Worm (Caenorhabditis elegans) whole organism, L1 larva: Measurements from ENCODE around the gene C39D10.7.

Experiments
- ceh-8 ChIP-seq: fragments of 200-800 bp; sonication (Bioruptor generic); optimal IDR thresholded peaks from 2 replicates; lab custom pipeline; 2018; ENCODE audit warnings: mild to moderate bottlenecking, missing genetic modification characterization, moderate library complexity, missing compliant biosample characterization
- ceh-82 ChIP-seq, 3 experiments: fragments of 150-350 bp in 1 of 3; sonication (generic microtip) in 2 of 3; optimal IDR thresholded peaks; 2 replicates each; lab custom pipeline; 2014 to 2017; ENCODE audit warnings: missing biosample characterization in 3 of 3, missing genetic modification characterization in 3 of 3
- egl-27 ChIP-seq, 2 experiments: fragments of 150-350 bp in 1 of 2; sonication (generic microtip); optimal IDR thresholded peaks; 3 replicates each; lab custom pipeline; 2017 to 2018; ENCODE audit warnings: missing biosample characterization in 2 of 2, missing genetic modification characterization in 2 of 2, missing genetic modification reagents in 2 of 2
- elt-2 ChIP-seq: sonication (generic microtip); optimal IDR thresholded peaks from 2 replicates; lab custom pipeline; 2016; ENCODE audit warnings: missing genetic modification characterization, mild to moderate bottlenecking, inconsistent platforms, missing compliant biosample characterization, missing genetic modification reagents
- fos-1 ChIP-seq: fragments of 150-350 bp; optimal IDR thresholded peaks from 2 replicates; lab custom pipeline; 2014; ENCODE audit warnings: missing biosample characterization, missing genetic modification characterization
- lin-35 ChIP-seq, 2 experiments: fragments of 150-350 bp; optimal IDR thresholded peaks; 2 replicates each; lab custom pipeline; 2014; ENCODE audit warnings: missing biosample characterization in 2 of 2, missing genetic modification characterization in 2 of 2, missing genetic modification reagents in 2 of 2
- nhr-76 ChIP-seq: sonication (generic microtip); optimal IDR thresholded peaks from 2 replicates; lab custom pipeline; 2017; ENCODE audit warnings: missing biosample characterization, missing genetic modification characterization
- nhr-90 ChIP-seq: sonication (generic microtip); optimal IDR thresholded peaks from 2 replicates; lab custom pipeline; 2016; ENCODE audit warnings: mild to moderate bottlenecking, missing genetic modification characterization, missing compliant biosample characterization; ENCODE audit not compliant: poor library complexity
- unc-130 ChIP-seq: fragments of 150-350 bp; optimal IDR thresholded peaks from 2 replicates; lab custom pipeline; 2017; ENCODE audit warnings: missing biosample characterization, missing genetic modification characterization, inconsistent platforms
- unc-62 ChIP-seq: fragments of 150-350 bp; optimal IDR thresholded peaks from 2 replicates; lab custom pipeline; 2014; ENCODE audit warnings: missing biosample characterization, missing genetic modification reagents, missing genetic modification characterization

DNA sequence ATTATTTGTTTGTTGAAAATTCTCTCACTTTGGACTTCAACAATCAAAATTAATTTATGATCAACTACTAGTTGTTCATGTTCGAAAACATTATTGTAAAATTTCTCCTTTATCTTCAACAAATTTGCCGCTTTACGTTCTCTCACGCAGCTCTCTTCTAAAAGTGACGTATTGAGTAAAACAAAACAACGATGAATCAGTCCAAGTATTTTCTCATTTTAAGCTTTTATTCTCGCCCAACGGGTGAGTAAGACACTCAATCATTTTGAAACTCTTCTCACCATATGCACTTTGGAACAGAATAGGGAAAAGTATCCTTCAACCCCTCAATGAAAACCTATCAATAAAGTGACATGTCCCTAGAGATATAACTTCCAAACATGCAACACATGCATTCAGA, 40.4 kb downstream of the C39D10.7 start:
- TF ChIP-seq ceh-8 (no peak), ceh-82 (tag; optimal IDR thresholded peaks at IDR 0.05; lab: Kevin White, UChicago) (no peak), lin-35 (GFP tag; optimal IDR thresholded peaks at IDR 0.05; lab: Kevin White, UChicago) (no peak), unc-62 (no peak), unc-130 (tag; lab: Kevin White, UChicago) (no peak), nhr-76 (tag; lab: Kevin White, UChicago) (no peak), nhr-90 (tag; lab: Kevin White, UChicago) (no peak), egl-27 (tag; optimal IDR thresholded peaks at IDR 0.05; lab: Kevin White, UChicago) (no peak), elt-2 (tag; lab: Kevin White, UChicago) (no peak), fos-1 (no peak)
